Fruit fly (Drosophila melanogaster) whole organism, embryonic: Measurements from ENCODE around the gene Gr85a.

ENCODE experiments used
- ATbp ChIP-seq: fragments of 200-800 bp; sonication (Bioruptor generic); optimal IDR thresholded peaks from 2 replicates; lab custom pipeline; 2017; ENCODE audit warnings: missing biosample characterization, mild to moderate bottlenecking, missing genetic modification characterization, missing genetic modification reagents
- BEAF-32 ChIP-seq: fragments of 200-800 bp; sonication (Bioruptor generic); optimal IDR thresholded peaks from 3 replicates; lab custom pipeline; 2017; ENCODE audit warnings: missing biosample characterization, missing genetic modification characterization, mild to moderate bottlenecking, moderate library complexity, missing genetic modification reagents
- CG10979 ChIP-seq: fragments of 200-800 bp; sonication (Bioruptor generic); optimal IDR thresholded peaks from 2 replicates; lab custom pipeline; 2018; ENCODE audit warnings: missing biosample characterization, mild to moderate bottlenecking, missing genetic modification characterization, moderate library complexity
- CG12104 ChIP-seq: fragments of 200-800 bp; sonication (Bioruptor generic); optimal IDR thresholded peaks from 3 replicates; lab custom pipeline; 2016; ENCODE audit warnings: missing biosample characterization, missing genetic modification characterization
- CG13287 ChIP-seq: fragments of 200-800 bp; sonication (Bioruptor generic); IDR thresholded peaks from 2 replicates; pipeline ENCODE4 v1.3.6; 2022; ENCODE audit warnings: missing biosample characterization, missing genetic modification characterization; ENCODE audit not compliant: partially characterized antibody
- CG15514 ChIP-seq: fragments of 200-800 bp; sonication (Bioruptor generic); optimal IDR thresholded peaks from 3 replicates; lab custom pipeline; 2017; ENCODE audit warnings: missing biosample characterization, missing genetic modification characterization, mild to moderate bottlenecking, moderate library complexity, missing genetic modification reagents
- CG16815 ChIP-seq: fragments of 200-800 bp; sonication (Bioruptor generic); optimal IDR thresholded peaks from 3 replicates; lab custom pipeline; 2017; ENCODE audit warnings: missing biosample characterization, mild to moderate bottlenecking, missing genetic modification characterization
- CG17568 ChIP-seq: fragments of 200-800 bp; sonication (Bioruptor generic); optimal IDR thresholded peaks from 2 replicates; lab custom pipeline; 2018; ENCODE audit warnings: missing biosample characterization, mild to moderate bottlenecking, missing genetic modification characterization, moderate library complexity
- CG32767 ChIP-seq: fragments of 200-800 bp; sonication (Bioruptor generic); IDR thresholded peaks from 2 replicates; pipeline ENCODE4 v1.3.6; 2022; ENCODE audit warnings: missing biosample characterization, missing genetic modification characterization
- CG3838 ChIP-seq: fragments of 200-800 bp; sonication (Bioruptor generic); optimal IDR thresholded peaks from 3 replicates; lab custom pipeline; 2016; ENCODE audit warnings: missing biosample characterization, missing genetic modification characterization
- CG3847 ChIP-seq: fragments of 200-800 bp; sonication (Bioruptor generic); IDR thresholded peaks from 2 replicates; pipeline ENCODE4 v1.3.6; 2022; ENCODE audit warnings: missing biosample characterization, missing genetic modification characterization
- CG4707 ChIP-seq: fragments of 200-800 bp; sonication (Bioruptor generic); optimal IDR thresholded peaks from 2 replicates; lab custom pipeline; 2018; ENCODE audit warnings: missing biosample characterization, mild to moderate bottlenecking, missing genetic modification characterization, moderate library complexity
- CG7745 ChIP-seq: fragments of 200-800 bp; sonication (Bioruptor generic); optimal IDR thresholded peaks from 2 replicates; lab custom pipeline; 2018; ENCODE audit warnings: missing biosample characterization, mild to moderate bottlenecking, missing genetic modification characterization, moderate library complexity
- CG7839 ChIP-seq: fragments of 200-800 bp; sonication (Bioruptor generic); optimal IDR thresholded peaks from 3 replicates; lab custom pipeline; 2018; ENCODE audit warnings: missing biosample characterization, mild to moderate bottlenecking, missing genetic modification characterization, moderate library complexity
- CG8944 ChIP-seq: fragments of 200-800 bp; sonication (Bioruptor generic); optimal IDR thresholded peaks from 3 replicates; lab custom pipeline; 2016; ENCODE audit warnings: missing biosample characterization, missing genetic modification characterization
- CG9797 ChIP-seq: fragments of 200-800 bp; sonication (Bioruptor generic); optimal IDR thresholded peaks from 3 replicates; lab custom pipeline; 2018; ENCODE audit warnings: missing biosample characterization, mild to moderate bottlenecking, missing genetic modification characterization
- CG9817 ChIP-seq: fragments of 200-800 bp; sonication (Bioruptor generic); optimal IDR thresholded peaks from 2 replicates; lab custom pipeline; 2018; ENCODE audit warnings: missing biosample characterization, mild to moderate bottlenecking, missing genetic modification characterization, moderate library complexity
- CG9932 ChIP-seq: fragments of 200-800 bp; sonication (Bioruptor generic); IDR thresholded peaks from 2 replicates; pipeline ENCODE4 v1.3.6; 2022; ENCODE audit warnings: missing biosample characterization, missing genetic modification characterization
- Camta ChIP-seq: fragments of 200-800 bp; sonication (Bioruptor generic); optimal IDR thresholded peaks from 2 replicates; lab custom pipeline; 2016; ENCODE audit warnings: missing biosample characterization, missing genetic modification characterization
- D19A ChIP-seq: fragments of 200-800 bp; optimal IDR thresholded peaks from 3 replicates; lab custom pipeline; 2019; ENCODE audit warnings: missing biosample characterization, mild to moderate bottlenecking, missing genetic modification characterization, moderate library complexity
- Dll ChIP-seq: fragments of 200-800 bp; sonication (Bioruptor generic); IDR thresholded peaks from 4 replicates; pipeline ENCODE4 v1.3.6; 2022; ENCODE audit warnings: missing biosample characterization, missing genetic modification characterization; ENCODE audit not compliant: partially characterized antibody
- Drgx ChIP-seq: fragments of 200-800 bp; sonication (Bioruptor generic); IDR thresholded peaks from 2 replicates; pipeline ENCODE4 v1.3.6; 2022; ENCODE audit warnings: missing biosample characterization, missing genetic modification characterization
- E2f2 ChIP-seq: fragments of 200-800 bp; sonication (Bioruptor generic); IDR thresholded peaks from 2 replicates; pipeline ENCODE4 v1.3.6; 2022; ENCODE audit warnings: missing biosample characterization, missing genetic modification characterization
- Elba2 ChIP-seq: fragments of 200-800 bp; sonication (Bioruptor generic); optimal IDR thresholded peaks from 3 replicates; lab custom pipeline; 2016; ENCODE audit warnings: missing biosample characterization, missing genetic modification characterization
- Fer1 ChIP-seq: fragments of 200-800 bp; sonication (Bioruptor generic); optimal IDR thresholded peaks from 2 replicates; lab custom pipeline; 2017; ENCODE audit warnings: missing biosample characterization, mild to moderate bottlenecking, missing genetic modification characterization
- Hey ChIP-seq: fragments of 200-800 bp; sonication (Bioruptor generic); optimal IDR thresholded peaks from 3 replicates; lab custom pipeline; 2018; ENCODE audit warnings: missing biosample characterization, mild to moderate bottlenecking, missing genetic modification characterization
- Lhr ChIP-seq: fragments of 200-800 bp; sonication (Bioruptor generic); optimal IDR thresholded peaks from 3 replicates; lab custom pipeline; 2017; ENCODE audit warnings: mild to moderate bottlenecking, missing biosample characterization, missing genetic modification reagents, missing genetic modification characterization
- MTF-1 ChIP-seq: fragments of 200-800 bp; sonication (Bioruptor generic); optimal IDR thresholded peaks from 2 replicates; lab custom pipeline; 2018; ENCODE audit warnings: missing biosample characterization, mild to moderate bottlenecking, missing genetic modification characterization, borderline replicate concordance
- Optix ChIP-seq: fragments of 200-800 bp; sonication (Bioruptor generic); IDR thresholded peaks from 3 replicates; pipeline ENCODE4 v1.3.6; 2022; ENCODE audit warnings: missing biosample characterization, missing genetic modification characterization
- Poxn ChIP-seq: fragments of 200-800 bp; sonication (Bioruptor generic); IDR thresholded peaks from 2 replicates; pipeline ENCODE4 v1.3.6; 2022; ENCODE audit warnings: missing biosample characterization, missing genetic modification characterization
- bab2 ChIP-seq: fragments of 200-800 bp; sonication (Bioruptor generic); optimal IDR thresholded peaks from 2 replicates; lab custom pipeline; 2016; ENCODE audit warnings: missing biosample characterization, missing genetic modification characterization
- btn ChIP-seq: fragments of 200-800 bp; sonication (Bioruptor generic); optimal IDR thresholded peaks from 2 replicates; lab custom pipeline; 2016; ENCODE audit warnings: missing biosample characterization, missing genetic modification characterization
- chm ChIP-seq: fragments of 200-800 bp; sonication (Bioruptor generic); IDR thresholded peaks from 2 replicates; pipeline ENCODE4 v1.3.6; 2022; ENCODE audit warnings: missing biosample characterization, missing genetic modification characterization
- ci ChIP-seq: fragments of 200-800 bp; sonication (Bioruptor generic); IDR thresholded peaks from 3 replicates; pipeline ENCODE4 v1.3.6; 2022; ENCODE audit warnings: missing biosample characterization, missing genetic modification characterization
- exex ChIP-seq: fragments of 200-800 bp; sonication (Bioruptor generic); optimal IDR thresholded peaks from 4 replicates; lab custom pipeline; 2018; ENCODE audit warnings: missing biosample characterization, mild to moderate bottlenecking, missing genetic modification characterization, moderate library complexity
- ftz-f1 ChIP-seq: fragments of 200-800 bp; sonication (Bioruptor generic); optimal IDR thresholded peaks from 2 replicates; lab custom pipeline; 2016; ENCODE audit warnings: missing biosample characterization, missing genetic modification characterization
- gem ChIP-seq: fragments of 200-800 bp; sonication (Bioruptor generic); optimal IDR thresholded peaks from 2 replicates; lab custom pipeline; 2019; ENCODE audit warnings: missing biosample characterization, mild to moderate bottlenecking, missing genetic modification characterization, moderate library complexity
- gro ChIP-seq: fragments of 200-800 bp; sonication (Bioruptor generic); optimal IDR thresholded peaks from 2 replicates; lab custom pipeline; 2016; ENCODE audit warnings: missing biosample characterization, missing genetic modification characterization
- hb ChIP-seq: fragments of 200-800 bp; sonication (Bioruptor generic); IDR thresholded peaks from 3 replicates; pipeline ENCODE4 v1.3.6; 2022; ENCODE audit warnings: missing biosample characterization, missing genetic modification characterization; ENCODE audit not compliant: partially characterized antibody
- lab ChIP-seq: fragments of 200-800 bp; sonication (Bioruptor generic); optimal IDR thresholded peaks from 3 replicates; lab custom pipeline; 2017; ENCODE audit warnings: missing biosample characterization, missing genetic modification characterization, mild to moderate bottlenecking, moderate library complexity, missing genetic modification reagents
- mirr ChIP-seq: fragments of 200-800 bp; sonication (Bioruptor generic); optimal IDR thresholded peaks from 3 replicates; lab custom pipeline; 2018; ENCODE audit warnings: missing biosample characterization, mild to moderate bottlenecking, missing genetic modification characterization
- nerfin-1 ChIP-seq: fragments of 200-800 bp; sonication (Bioruptor generic); optimal IDR thresholded peaks from 3 replicates; lab custom pipeline; 2019; ENCODE audit warnings: missing biosample characterization, mild to moderate bottlenecking, missing genetic modification characterization, moderate library complexity
- sc ChIP-seq, 3 experiments: fragments of >200 bp in 2 of 3; fragments of 200-800 bp in 1 of 3; sonication (Bioruptor generic) in 1 of 3; optimal IDR thresholded peaks; 2 replicates in 2 of 3; 3 replicates in 1 of 3; lab custom pipeline; 2017; ENCODE audit warnings: mild to moderate bottlenecking in 1 of 3, missing biosample characterization in 1 of 3, missing genetic modification characterization in 1 of 3, missing genetic modification reagents in 1 of 3
- sens ChIP-seq: fragments of 200-800 bp; sonication (Bioruptor generic); peaks from one replicate; lab custom pipeline; 2016; ENCODE audit warnings: missing biosample characterization, missing genetic modification characterization
- shn ChIP-seq: fragments of 200-800 bp; sonication (Bioruptor generic); optimal IDR thresholded peaks from 3 replicates; lab custom pipeline; 2016; ENCODE audit warnings: missing biosample characterization, missing genetic modification characterization
- ssp ChIP-seq: fragments of 200-800 bp; sonication (Bioruptor generic); IDR thresholded peaks from 2 replicates; pipeline ENCODE4 v1.3.6; 2022; ENCODE audit warnings: missing biosample characterization, missing genetic modification characterization
- tap ChIP-seq: fragments of 200-800 bp; optimal IDR thresholded peaks from 3 replicates; lab custom pipeline; 2019; ENCODE audit warnings: missing biosample characterization, mild to moderate bottlenecking, missing genetic modification characterization, moderate library complexity
- vvl ChIP-seq: fragments of 200-800 bp; sonication (Bioruptor generic); IDR thresholded peaks from 2 replicates; pipeline ENCODE4 v1.3.6; 2022; ENCODE audit warnings: missing biosample characterization, missing genetic modification characterization
- zen ChIP-seq: fragments of 200-800 bp; sonication (Bioruptor generic); optimal IDR thresholded peaks from 3 replicates; lab custom pipeline; 2018; ENCODE audit warnings: missing biosample characterization, mild to moderate bottlenecking, missing genetic modification characterization, moderate library complexity

The Gr85a gene

DNA sequence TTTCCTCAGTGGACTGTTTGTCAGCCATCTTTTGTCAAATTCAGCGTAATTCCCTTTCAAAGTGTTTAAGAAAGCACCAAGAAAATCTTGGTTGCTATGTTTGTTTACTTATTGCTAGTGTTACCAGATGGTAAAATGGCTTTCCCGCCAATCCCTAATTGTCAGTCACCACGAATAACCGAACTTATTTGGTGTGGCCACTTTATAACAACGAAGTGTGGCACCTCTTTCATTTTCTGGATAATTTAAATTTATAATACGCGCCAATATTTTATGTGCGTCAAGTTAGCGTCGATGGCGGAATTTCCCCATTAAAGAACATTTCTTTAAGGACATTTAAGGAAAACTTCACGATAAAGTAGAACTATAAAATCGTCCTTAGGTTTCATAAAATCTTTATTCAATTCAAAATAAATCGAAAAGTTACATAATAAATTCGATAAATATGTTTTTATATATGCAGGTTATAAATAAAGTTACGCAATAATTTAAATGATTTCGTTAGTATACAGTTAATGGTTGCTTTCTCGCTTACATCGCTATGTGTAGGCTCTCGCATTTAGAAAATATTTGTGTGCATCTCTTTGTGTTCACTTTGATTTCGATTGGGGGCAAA, 4.7 kb upstream of the Gr85a start, which contains the start of gene CG5359 (continued):
- TF ChIP-seq Lhr (GFP tag; lab: Kevin White, UChicago) (peak; percentile 66), gro (GFP tag; lab: Kevin White, UChicago) (no peak), Drgx (no peak), zen (peak; percentile 16), CG32767 (no peak), CG9797 (peak; percentile 68), CG12104 (GFP tag; lab: Kevin White, UChicago) (no peak), Poxn (GFP tag; lab: Robert Waterston, UW) (no peak), CG9817 (tag; lab: Kevin White, UChicago) (no peak), CG10979 (tag; lab: Kevin White, UChicago) (no peak), Fer1 (GFP tag; lab: Kevin White, UChicago) (no peak), ATbp (no peak), tap (tag; lab: Kevin White, UChicago) (no peak), sc (optimal IDR thresholded peaks at IDR 0.05; lab: Kevin White, UChicago) (no peak), sc (GFP tag; optimal IDR thresholded peaks at IDR 0.05; lab: Kevin White, UChicago) (no peak), CG8944 (GFP tag; lab: Kevin White, UChicago) (no peak), ssp (GFP tag; lab: Robert Waterston, UW) (no peak), MTF-1 (GFP tag; lab: Kevin White, UChicago) (no peak), D19A (tag; lab: Kevin White, UChicago) (no peak), CG15514 (GFP tag; lab: Kevin White, UChicago) (peak; percentile 58), CG4707 (no peak), CG7839 (tag; lab: Kevin White, UChicago) (no peak), CG3847 (GFP tag; lab: Robert Waterston, UW) (peak; percentile 22; the same call in 1 of the 2 replicates), Elba2 (no peak), CG16815 (no peak), ci (GFP tag; lab: Robert Waterston, UW) (peak; percentile 9; the same call in 1 of the 3 replicates), mirr (GFP tag; lab: Kevin White, UChicago) (no peak), CG9932 (GFP tag; lab: Robert Waterston, UW) (no peak), vvl (GFP tag; lab: Robert Waterston, UW) (peak; percentile 30; the same call in 1 of the 2 replicates), Optix (GFP tag; lab: Robert Waterston, UW) (no peak), lab (GFP tag; lab: Kevin White, UChicago) (no peak), sens (GFP tag; lab: Kevin White, UChicago) (peak; percentile 37), Hey (no peak), Camta (no peak), BEAF-32 (GFP tag; lab: Kevin White, UChicago) (peak; percentile 42), CG3838 (GFP tag; lab: Kevin White, UChicago) (no peak), chm (GFP tag; lab: Robert Waterston, UW) (0 out of 2 replicates have a peak, but pooled peaks have one; percentile 10), nerfin-1 (tag; lab: Kevin White, UChicago) (no peak), btn (GFP tag; lab: Kevin White, UChicago) (no peak), E2f2 (GFP tag; lab: Robert Waterston, UW) (peak; percentile 95), exex (no peak), ftz-f1 (GFP tag; lab: Kevin White, UChicago) (no peak), hb (no peak), shn (GFP tag; lab: Kevin White, UChicago) (no peak), CG17568 (GFP tag; lab: Kevin White, UChicago) (no peak), gem (tag; lab: Kevin White, UChicago) (no peak), CG13287 (peak; percentile 28; the same call in 1 of the 2 replicates), CG7745 (tag; lab: Kevin White, UChicago) (no peak), Dll (0 out of 4 replicates have a peak, but pooled peaks have one; percentile 32), bab2 (no peak)
